Fruit fly (Drosophila melanogaster) ovary, adult (tissue): ENCODE results near the gene CG9004.

Experiments used
- CG17801 ChIP-seq: fragments of 200-800 bp; optimal IDR thresholded peaks from 2 replicates; lab custom pipeline; 2019; ENCODE audit warnings: missing biosample characterization, mild to moderate bottlenecking, missing genetic modification characterization, moderate library complexity; ENCODE audit not compliant: partially characterized antibody

CG9004 gene

DNA sequence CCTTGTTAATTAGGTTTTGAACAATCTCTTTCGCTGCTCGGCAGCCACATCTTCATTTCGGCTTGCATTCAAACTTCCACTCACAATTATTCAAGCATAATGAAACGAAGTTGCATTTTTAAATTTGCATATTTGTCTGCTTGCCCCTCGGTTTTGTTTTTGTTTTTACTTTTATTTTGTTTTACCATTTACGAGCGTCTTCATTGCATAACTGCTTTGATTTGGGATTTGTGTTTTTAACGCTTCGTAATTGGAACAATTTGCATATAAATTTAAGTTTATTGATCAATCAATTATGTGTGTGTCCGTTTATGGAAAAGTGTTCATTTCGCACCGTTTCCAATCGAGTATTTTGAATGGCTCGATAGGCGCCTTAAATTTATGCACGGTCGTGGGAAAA, 49.2 kb downstream of the CG9004 start:
- no peak for TF ChIP-seq CG17801

DNA sequence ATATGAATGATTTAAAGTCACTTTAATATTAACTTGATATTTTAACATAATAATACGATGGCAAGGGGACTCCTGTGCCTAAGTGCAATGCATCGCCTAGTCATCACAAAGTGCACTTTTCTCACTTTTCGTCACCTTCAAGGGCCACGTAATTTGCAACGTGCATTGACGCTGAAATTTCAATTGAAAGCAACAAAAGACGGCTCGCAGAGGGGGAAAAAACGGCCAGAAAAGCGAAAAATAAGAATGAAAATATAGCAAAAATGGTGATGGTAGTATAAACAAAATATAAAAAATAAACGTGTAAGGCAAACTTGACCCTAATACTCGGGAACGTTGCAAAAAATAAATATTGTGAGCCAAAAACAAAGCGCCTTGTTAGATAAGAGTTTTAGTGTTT, 50.0 kb downstream of the CG9004 start:
- TF ChIP-seq CG17801, result peak; percentile 56

- no peak for TF ChIP-seq CG17801
These were observed 50.6 kb downstream of the CG9004 start for dm6 chr3L:2424094-2424493.

DNA sequence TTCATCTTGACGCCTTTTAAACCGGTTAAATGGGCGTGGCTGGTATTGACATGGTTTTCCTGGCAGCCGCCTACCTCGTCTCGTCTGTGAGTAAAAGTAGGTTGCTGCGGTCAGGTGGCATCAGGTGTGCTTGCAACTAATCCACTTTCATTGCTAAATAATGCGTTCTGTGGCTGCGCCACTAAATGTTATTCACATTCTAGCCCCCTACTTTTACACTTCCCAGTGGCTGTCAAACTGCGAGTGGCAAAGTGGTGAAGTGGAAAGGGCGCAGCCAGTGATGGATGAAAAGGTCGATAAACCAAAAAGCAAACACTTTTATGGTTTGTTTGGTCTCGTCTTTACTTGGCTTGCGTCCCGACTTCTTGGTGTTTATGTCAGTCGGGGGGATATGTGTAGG, 52.2 kb downstream of the CG9004 start:
- no peak for TF ChIP-seq CG17801
